Worm (Caenorhabditis elegans) whole organism, L4 larva: ENCODE data around the gene R12H7.4.

ENCODE experiments used
- F44E2.7 ChIP-seq: fragments of 200-800 bp; sonication (Bioruptor generic); IDR thresholded peaks from 2 replicates; pipeline ENCODE4 v2.1.2; 2022; ENCODE audit warnings: missing genetic modification characterization, missing compliant biosample characterization
- lin-13 ChIP-seq: fragments of 150-350 bp; optimal IDR thresholded peaks from 2 replicates; lab custom pipeline; 2014; ENCODE audit warnings: missing biosample characterization, missing genetic modification reagents, missing genetic modification characterization
- nhr-11 ChIP-seq: fragments of 150-350 bp; optimal IDR thresholded peaks from 2 replicates; lab custom pipeline; 2014; ENCODE audit warnings: missing biosample characterization, missing genetic modification characterization
- nhr-237 ChIP-seq: sonication (generic microtip); optimal IDR thresholded peaks from 2 replicates; lab custom pipeline; 2017; ENCODE audit warnings: missing biosample characterization, missing genetic modification characterization
- nhr-76 ChIP-seq: fragments of 150-350 bp; optimal IDR thresholded peaks from 2 replicates; lab custom pipeline; 2014; ENCODE audit warnings: missing biosample characterization, missing genetic modification characterization
- pqm-1 ChIP-seq: sonication (generic microtip); optimal IDR thresholded peaks from 2 replicates; lab custom pipeline; 2017; ENCODE audit warnings: missing biosample characterization, missing genetic modification characterization
- saeg-2 ChIP-seq: fragments of 200-800 bp; sonication (Bioruptor generic); IDR thresholded peaks from 2 replicates; pipeline ENCODE4 v1.3.6; 2022; ENCODE audit warnings: missing genetic modification reagents, missing genetic modification characterization, missing compliant biosample characterization
- unc-62 ChIP-seq, 3 experiments: fragments of 150-350 bp in 1 of 3; sonication (generic microtip); optimal IDR thresholded peaks in 2 of 3; peaks in 1 of 3; 1 replicate in 1 of 3; 2 replicates in 2 of 3; lab custom pipeline; 2014 to 2017; ENCODE audit warnings: missing biosample characterization in 3 of 3, missing genetic modification characterization in 3 of 3, missing genetic modification reagents in 3 of 3, missing genotype in 1 of 3
- vab-7 ChIP-seq: fragments of 200-800 bp; sonication (Bioruptor generic); IDR thresholded peaks from 2 replicates; pipeline ENCODE4 v1.3.6; 2022; ENCODE audit warnings: missing genetic modification reagents, missing genetic modification characterization, missing compliant biosample characterization
- zag-1 ChIP-seq: fragments of 150-350 bp; optimal IDR thresholded peaks from 2 replicates; lab custom pipeline; 2014; ENCODE audit warnings: missing biosample characterization, missing genetic modification characterization
- zfp-2 ChIP-seq: sonication (generic microtip); optimal IDR thresholded peaks from 2 replicates; lab custom pipeline; 2016; ENCODE audit warnings: mild to moderate bottlenecking, missing genetic modification characterization, missing compliant biosample characterization

DNA sequence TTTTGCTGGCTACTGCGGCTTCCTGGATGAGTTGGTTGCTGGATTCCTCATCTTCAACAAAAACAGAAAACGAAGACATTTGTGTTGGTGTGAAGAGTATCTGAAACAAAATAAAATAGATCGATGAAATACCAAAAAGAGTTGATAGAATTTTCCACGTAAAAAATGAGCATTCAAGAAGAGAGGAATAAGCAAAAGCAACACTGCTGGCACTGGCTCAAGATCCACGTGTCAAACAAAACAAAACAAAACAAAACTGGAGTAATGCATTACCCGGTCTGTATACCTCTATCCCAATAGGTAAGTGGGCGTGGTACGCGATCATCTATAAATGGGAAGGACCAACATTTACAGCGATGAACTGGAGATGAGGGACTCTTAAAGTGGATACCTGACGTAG, 18.0 kb downstream of the R12H7.4 start, which contains the start of gene K08H2.2:
- TF ChIP-seq zag-1 (no peak), nhr-11 (tag; lab: Kevin White, UChicago) (no peak), saeg-2 (GFP tag; lab: Robert Waterston, UW) (no peak), nhr-237 (tag; lab: Kevin White, UChicago) (no peak), vab-7 (GFP tag; lab: Robert Waterston, UW) (no peak), F44E2.7 (GFP tag; lab: Robert Waterston, UW) (no peak), zfp-2 (tag; lab: Kevin White, UChicago) (no peak), nhr-76 (no peak), pqm-1 (tag; lab: Kevin White, UChicago) (no peak), unc-62 (GFP tag; optimal IDR thresholded peaks at IDR 0.05 in 1 of 2; lab: Kevin White, UChicago) (no peak), unc-62 (tag; optimal IDR thresholded peaks at IDR 0.05; lab: Kevin White, UChicago) (no peak), lin-13 (GFP tag; lab: Kevin White, UChicago) (no peak)
